Worm (Caenorhabditis elegans) whole organism, midembryonic: Measurements from ENCODE around the gene C05C8.8.

ENCODE experiments used
- T22C8.4 ChIP-seq: fragments of 200-800 bp; sonication (Bioruptor generic); IDR thresholded peaks from 2 replicates; pipeline ENCODE4 v1.3.6; 2022; ENCODE audit warnings: missing genetic modification characterization, missing compliant biosample characterization
- ztf-29 ChIP-seq: fragments of 200-800 bp; sonication (Bioruptor generic); IDR thresholded peaks from 2 replicates; pipeline ENCODE4 v1.3.6; 2022; ENCODE audit warnings: missing genetic modification reagents, missing genetic modification characterization, missing compliant biosample characterization

DNA sequence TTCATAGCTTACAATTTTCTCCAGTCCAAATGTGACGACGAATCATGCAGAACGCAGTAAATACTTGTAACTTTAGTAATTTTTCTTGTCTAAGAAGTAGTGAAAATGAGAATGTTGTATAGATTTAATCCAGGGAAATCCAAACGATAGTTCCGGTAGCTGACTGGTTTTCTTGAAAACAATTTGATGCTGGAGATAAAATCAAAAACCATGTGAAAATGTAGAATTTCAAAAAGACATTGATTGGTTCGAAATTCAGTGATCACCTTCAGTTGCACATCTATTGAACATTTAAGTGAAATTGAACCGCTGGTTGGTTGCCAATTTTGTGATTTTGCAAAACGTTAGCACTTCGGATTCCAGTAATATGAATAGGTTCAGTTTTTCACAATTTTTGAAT lies 9.0 kb upstream of the C05C8.8 start, which contains the start of gene C13A2.9:
- no peak for TF ChIP-seq ztf-29 (GFP tag; lab: Robert Waterston, UW)
- TF ChIP-seq T22C8.4 (GFP tag; lab: Robert Waterston, UW) = no peak
